Fruit fly (Drosophila melanogaster) whole organism, embryonic: ENCODE results near the gene CG13659.

Experiments
- ATbp ChIP-seq: fragments of 200-800 bp; sonication (Bioruptor generic); optimal IDR thresholded peaks from 2 replicates; lab custom pipeline; 2017; ENCODE audit warnings: missing biosample characterization, mild to moderate bottlenecking, missing genetic modification characterization, missing genetic modification reagents
- BEAF-32 ChIP-seq: fragments of 200-800 bp; sonication (Bioruptor generic); optimal IDR thresholded peaks from 3 replicates; lab custom pipeline; 2017; ENCODE audit warnings: missing biosample characterization, missing genetic modification characterization, mild to moderate bottlenecking, moderate library complexity, missing genetic modification reagents
- C15 ChIP-seq: fragments of 200-800 bp; sonication (Bioruptor generic); IDR thresholded peaks from 3 replicates; pipeline ENCODE4 v1.3.6; 2022; ENCODE audit warnings: missing biosample characterization, missing genetic modification characterization
- CG10321 ChIP-seq: fragments of 200-800 bp; sonication (Bioruptor generic); IDR thresholded peaks from 2 replicates; pipeline ENCODE4 v1.3.6; 2022; ENCODE audit warnings: missing biosample characterization, missing genetic modification characterization
- CG10366 ChIP-seq: fragments of 200-800 bp; sonication (Bioruptor generic); IDR thresholded peaks from 2 replicates; pipeline ENCODE4 v1.3.6; 2022; ENCODE audit warnings: missing biosample characterization, missing genetic modification characterization
- CG10462 ChIP-seq: fragments of 200-800 bp; sonication (Bioruptor generic); optimal IDR thresholded peaks from 2 replicates; lab custom pipeline; 2016; ENCODE audit warnings: missing biosample characterization, missing genetic modification characterization
- CG10543 ChIP-seq: fragments of 200-800 bp; sonication (Bioruptor generic); optimal IDR thresholded peaks from 3 replicates; lab custom pipeline; 2017; ENCODE audit warnings: missing biosample characterization, mild to moderate bottlenecking, missing genetic modification characterization, moderate library complexity
- CG11398 ChIP-seq: fragments of 200-800 bp; sonication (Bioruptor generic); optimal IDR thresholded peaks from 2 replicates; lab custom pipeline; 2016; ENCODE audit warnings: missing biosample characterization, missing genetic modification characterization
- CG12104 ChIP-seq: fragments of 200-800 bp; sonication (Bioruptor generic); optimal IDR thresholded peaks from 3 replicates; lab custom pipeline; 2016; ENCODE audit warnings: missing biosample characterization, missing genetic modification characterization
- CG12236 ChIP-seq: fragments of 200-800 bp; sonication (Bioruptor generic); optimal IDR thresholded peaks from 2 replicates; lab custom pipeline; 2016; ENCODE audit warnings: missing biosample characterization, missing genetic modification characterization
- CG15269 ChIP-seq: fragments of 200-800 bp; sonication (Bioruptor generic); optimal IDR thresholded peaks from 2 replicates; lab custom pipeline; 2018; ENCODE audit warnings: missing biosample characterization, mild to moderate bottlenecking, missing genetic modification characterization, moderate library complexity
- CG1602 ChIP-seq: fragments of 200-800 bp; sonication (Bioruptor generic); optimal IDR thresholded peaks from 3 replicates; lab custom pipeline; 2016; ENCODE audit warnings: missing biosample characterization, missing genetic modification characterization
- CG18476 ChIP-seq: fragments of 200-800 bp; sonication (Bioruptor generic); optimal IDR thresholded peaks from 2 replicates; lab custom pipeline; 2016; ENCODE audit warnings: missing biosample characterization, mild to moderate bottlenecking, missing genetic modification characterization
- CG2116 ChIP-seq: fragments of 200-800 bp; sonication (Bioruptor generic); optimal IDR thresholded peaks from 3 replicates; lab custom pipeline; 2018; ENCODE audit warnings: missing biosample characterization, mild to moderate bottlenecking, missing genetic modification characterization
- CG2678 ChIP-seq: fragments of 200-800 bp; sonication (Bioruptor generic); optimal IDR thresholded peaks from 3 replicates; lab custom pipeline; 2019; ENCODE audit warnings: missing biosample characterization, mild to moderate bottlenecking, missing genetic modification characterization, moderate library complexity
- CG2889 ChIP-seq: fragments of 200-800 bp; sonication (Bioruptor generic); IDR thresholded peaks from 3 replicates; pipeline ENCODE4 v1.3.6; 2022; ENCODE audit warnings: missing biosample characterization, missing genetic modification characterization
- CG32772 ChIP-seq: fragments of 200-800 bp; sonication (Bioruptor generic); IDR thresholded peaks from 2 replicates; pipeline ENCODE4 v1.3.6; 2022; ENCODE audit warnings: missing biosample characterization, missing genetic modification characterization
- CG34376 ChIP-seq: fragments of 200-800 bp; sonication (Bioruptor generic); optimal IDR thresholded peaks from 2 replicates; lab custom pipeline; 2018; ENCODE audit warnings: missing biosample characterization, mild to moderate bottlenecking, missing genetic modification characterization
- CG42726 ChIP-seq: fragments of 200-800 bp; sonication (Bioruptor generic); IDR thresholded peaks from 2 replicates; pipeline ENCODE4 v1.3.6; 2022; ENCODE audit warnings: missing biosample characterization, missing genetic modification characterization; ENCODE audit not compliant: partially characterized antibody
- CG6689 ChIP-seq: fragments of 200-800 bp; sonication (Bioruptor generic); IDR thresholded peaks from 2 replicates; pipeline ENCODE4 v1.3.6; 2022; ENCODE audit warnings: missing biosample characterization, missing genetic modification characterization
- CG6813 ChIP-seq: fragments of 200-800 bp; sonication (Bioruptor generic); optimal IDR thresholded peaks from 2 replicates; lab custom pipeline; 2017; ENCODE audit warnings: missing biosample characterization, missing genetic modification characterization, mild to moderate bottlenecking, moderate library complexity, missing genetic modification reagents
- CG8388 ChIP-seq: fragments of 200-800 bp; sonication (Bioruptor generic); optimal IDR thresholded peaks from 2 replicates; lab custom pipeline; 2019; ENCODE audit warnings: missing biosample characterization, mild to moderate bottlenecking, missing genetic modification characterization, moderate library complexity
- CG8765 ChIP-seq: fragments of 200-800 bp; sonication (Bioruptor generic); IDR thresholded peaks from 2 replicates; pipeline ENCODE4 v1.3.6; 2022; ENCODE audit warnings: missing biosample characterization, missing genetic modification characterization
- Dip2 ChIP-seq: fragments of 200-800 bp; sonication (Bioruptor generic); IDR thresholded peaks from 2 replicates; pipeline ENCODE4 v1.3.6; 2022; ENCODE audit warnings: missing biosample characterization, missing genetic modification characterization
- Hr78 ChIP-seq, 2 experiments: fragments of 200-800 bp in 1 of 2; fragments of >200 bp in 1 of 2; sonication (Bioruptor generic) in 1 of 2; optimal IDR thresholded peaks; 2 replicates each; lab custom pipeline; 2017 to 2019; ENCODE audit warnings: missing biosample characterization in 2 of 2, missing genetic modification characterization in 2 of 2, mild to moderate bottlenecking in 1 of 2, moderate library complexity in 1 of 2
- MTF-1 ChIP-seq: fragments of 200-800 bp; sonication (Bioruptor generic); optimal IDR thresholded peaks from 2 replicates; lab custom pipeline; 2018; ENCODE audit warnings: missing biosample characterization, mild to moderate bottlenecking, missing genetic modification characterization, borderline replicate concordance
- NC2α ChIP-seq: fragments of 200-800 bp; sonication (Bioruptor generic); optimal IDR thresholded peaks from 2 replicates; lab custom pipeline; 2016; ENCODE audit warnings: missing biosample characterization, missing genetic modification characterization
- Nf-YA ChIP-seq: fragments of 200-800 bp; sonication (Bioruptor generic); IDR thresholded peaks from 2 replicates; pipeline ENCODE4 v1.3.6; 2022; ENCODE audit warnings: missing biosample characterization, missing genetic modification characterization
- Oaz ChIP-seq: fragments of 200-800 bp; sonication (Bioruptor generic); IDR thresholded peaks from 2 replicates; pipeline ENCODE4 v1.3.6; 2022; ENCODE audit warnings: missing biosample characterization, missing genetic modification characterization
- Oli ChIP-seq: fragments of 200-800 bp; sonication (Bioruptor generic); optimal IDR thresholded peaks from 2 replicates; lab custom pipeline; 2018; ENCODE audit warnings: missing biosample characterization, mild to moderate bottlenecking, missing genetic modification characterization, moderate library complexity
- Rfx ChIP-seq: fragments of 200-800 bp; sonication (Bioruptor generic); IDR thresholded peaks from 2 replicates; pipeline ENCODE4 v1.3.6; 2022; ENCODE audit warnings: missing biosample characterization, missing genetic modification characterization
- Sin3A ChIP-seq: fragments of >200 bp; optimal IDR thresholded peaks from 2 replicates; lab custom pipeline; 2018
- Sox102F ChIP-seq: fragments of 200-800 bp; sonication (Bioruptor generic); optimal IDR thresholded peaks from 2 replicates; lab custom pipeline; 2018; ENCODE audit warnings: missing biosample characterization, mild to moderate bottlenecking, missing genetic modification characterization, moderate library complexity
- TFAM ChIP-seq: fragments of 200-800 bp; sonication (Bioruptor generic); optimal IDR thresholded peaks from 2 replicates; lab custom pipeline; 2017; ENCODE audit warnings: missing biosample characterization, missing genetic modification characterization, inconsistent platforms
- Usf ChIP-seq: fragments of 200-800 bp; sonication (Bioruptor generic); optimal IDR thresholded peaks from 2 replicates; lab custom pipeline; 2017; ENCODE audit warnings: missing genotype, missing biosample characterization, missing genetic modification characterization
- aop ChIP-seq: fragments of 200-800 bp; sonication (Bioruptor generic); IDR thresholded peaks from 2 replicates; pipeline ENCODE4 v1.3.6; 2022; ENCODE audit warnings: missing biosample characterization, missing genetic modification characterization
- chm ChIP-seq: fragments of 200-800 bp; sonication (Bioruptor generic); IDR thresholded peaks from 2 replicates; pipeline ENCODE4 v1.3.6; 2022; ENCODE audit warnings: missing biosample characterization, missing genetic modification characterization
- chn ChIP-seq: fragments of 200-800 bp; sonication (Bioruptor generic); optimal IDR thresholded peaks from 2 replicates; lab custom pipeline; 2016; ENCODE audit warnings: missing biosample characterization, missing genetic modification characterization
- gfzf ChIP-seq: fragments of 200-800 bp; sonication (Bioruptor generic); optimal IDR thresholded peaks from 2 replicates; lab custom pipeline; 2016; ENCODE audit warnings: missing biosample characterization, mild to moderate bottlenecking, missing genetic modification characterization, moderate library complexity
- gro ChIP-seq: fragments of 200-800 bp; sonication (Bioruptor generic); optimal IDR thresholded peaks from 2 replicates; lab custom pipeline; 2016; ENCODE audit warnings: missing biosample characterization, missing genetic modification characterization
- h ChIP-seq: fragments of >200 bp; optimal IDR thresholded peaks from 2 replicates; lab custom pipeline; 2017
- hkb ChIP-seq, 2 experiments: fragments of 200-800 bp in 1 of 2; fragments of >200 bp in 1 of 2; sonication (Bioruptor generic) in 1 of 2; IDR thresholded peaks in 1 of 2; optimal IDR thresholded peaks in 1 of 2; 2 replicates each; pipeline versions ENCODE4 v1.3.6 to Lab custom; 2017 to 2022; ENCODE audit warnings: missing biosample characterization in 1 of 2, missing genetic modification characterization in 1 of 2
- luna ChIP-seq: fragments of 200-800 bp; sonication (Bioruptor generic); optimal IDR thresholded peaks from 2 replicates; lab custom pipeline; 2016; ENCODE audit warnings: missing biosample characterization, missing genetic modification characterization
- org-1 ChIP-seq: fragments of 200-800 bp; sonication (Bioruptor generic); optimal IDR thresholded peaks from 2 replicates; lab custom pipeline; 2017; ENCODE audit warnings: missing biosample characterization, missing genetic modification characterization
- otp ChIP-seq: fragments of 200-800 bp; sonication (Bioruptor generic); IDR thresholded peaks from 3 replicates; pipeline ENCODE4, ENCODE4 v1.3.6; 2022; ENCODE audit warnings: missing biosample characterization, missing genetic modification characterization
- slbo ChIP-seq: fragments of 200-800 bp; sonication (Bioruptor generic); IDR thresholded peaks from 2 replicates; pipeline ENCODE4 v1.3.6; 2022; ENCODE audit warnings: missing biosample characterization, missing genetic modification characterization
- ssp ChIP-seq: fragments of 200-800 bp; sonication (Bioruptor generic); IDR thresholded peaks from 2 replicates; pipeline ENCODE4 v1.3.6; 2022; ENCODE audit warnings: missing biosample characterization, missing genetic modification characterization
- tap ChIP-seq: fragments of 200-800 bp; optimal IDR thresholded peaks from 3 replicates; lab custom pipeline; 2019; ENCODE audit warnings: missing biosample characterization, mild to moderate bottlenecking, missing genetic modification characterization, moderate library complexity
- unpg ChIP-seq: fragments of 200-800 bp; sonication (Bioruptor generic); optimal IDR thresholded peaks from 3 replicates; lab custom pipeline; 2018; ENCODE audit warnings: missing biosample characterization, mild to moderate bottlenecking, missing genetic modification characterization, moderate library complexity
- vnd ChIP-seq: fragments of 200-800 bp; sonication (Bioruptor generic); IDR thresholded peaks from 3 replicates; pipeline ENCODE4 v1.3.6; 2022; ENCODE audit warnings: missing biosample characterization, missing genetic modification characterization; ENCODE audit not compliant: partially characterized antibody
- wek ChIP-seq: fragments of 200-800 bp; sonication (Bioruptor generic); optimal IDR thresholded peaks from 3 replicates; lab custom pipeline; 2018; ENCODE audit warnings: missing biosample characterization, mild to moderate bottlenecking, missing genetic modification characterization, moderate library complexity

The CG13659 gene

dm6 chr3R:25262322-25262761, 38.3 kb upstream of the CG13659 start, which contains the start of the genes Kdsr and CG11858 (continued):
- TF ChIP-seq CG1602 (GFP tag; lab: Kevin White, UChicago) = peak; percentile 12
- TF ChIP-seq slbo (GFP tag; lab: Robert Waterston, UW) = peak; percentile 81
- no peak for TF ChIP-seq CG6813 (GFP tag; lab: Kevin White, UChicago)
- no peak for TF ChIP-seq CG15269 (tag; lab: Kevin White, UChicago)
- no peak for TF ChIP-seq NC2α (GFP tag; lab: Kevin White, UChicago)
- peak; percentile 72 for TF ChIP-seq unpg (GFP tag; lab: Kevin White, UChicago)
- no peak for TF ChIP-seq TFAM (GFP tag; lab: Kevin White, UChicago)
- TF ChIP-seq Nf-YA (GFP tag; lab: Robert Waterston, UW) = no peak
- no peak for TF ChIP-seq org-1 (GFP tag; lab: Kevin White, UChicago)
- peak; percentile 52 for TF ChIP-seq CG10366 (GFP tag; lab: Robert Waterston, UW)
- 0 out of 2 replicates have a peak, but pooled peaks have one; percentile 5 for TF ChIP-seq chm (GFP tag; lab: Robert Waterston, UW)
- TF ChIP-seq gro = peak; percentile 58
- no peak for TF ChIP-seq CG10321 (GFP tag; lab: Robert Waterston, UW)
- TF ChIP-seq Oli = peak; percentile 46
- peak; percentile 53 for TF ChIP-seq CG8765
- no peak for TF ChIP-seq aop (GFP tag; lab: Robert Waterston, UW)
- peak; percentile 32 for TF ChIP-seq CG12104 (GFP tag; lab: Kevin White, UChicago)
- peak; percentile 72 for TF ChIP-seq Sox102F (GFP tag; lab: Kevin White, UChicago)
- TF ChIP-seq CG10462 = peak; percentile 19
- TF ChIP-seq CG11398 (GFP tag; lab: Kevin White, UChicago) = no peak
- peak; percentile 85 for TF ChIP-seq Rfx (GFP tag; lab: Robert Waterston, UW)
- peak; percentile 71 for TF ChIP-seq CG18476 (GFP tag; lab: Kevin White, UChicago)
- TF ChIP-seq Usf = no peak
- TF ChIP-seq gfzf (GFP tag; lab: Kevin White, UChicago) = peak; percentile 66
- TF ChIP-seq ATbp = no peak
- TF ChIP-seq CG2116 = peak; percentile 63
- TF ChIP-seq CG12236 (GFP tag; lab: Kevin White, UChicago) = no peak
- peak; percentile 77 for TF ChIP-seq CG34376
- no peak for TF ChIP-seq Dip2
- TF ChIP-seq CG2678 = no peak
- TF ChIP-seq ssp (GFP tag; lab: Robert Waterston, UW) = peak; percentile 72
- peak; percentile 72 for TF ChIP-seq CG2889 (GFP tag; lab: Robert Waterston, UW)
- peak; percentile 63 for TF ChIP-seq CG6689
- no peak for TF ChIP-seq Oaz (GFP tag; lab: Robert Waterston, UW)
- TF ChIP-seq luna = peak; percentile 40
- 0 out of 3 replicates have a peak, but pooled peaks have one; percentile 23 for TF ChIP-seq vnd (GFP tag; lab: Robert Waterston, UW)
- TF ChIP-seq chn (GFP tag; lab: Kevin White, UChicago) = peak; percentile 65
- peak; percentile 55 for TF ChIP-seq CG8388 (GFP tag; lab: Kevin White, UChicago)
- TF ChIP-seq tap (tag; lab: Kevin White, UChicago) = no peak
- peak; percentile 52 for TF ChIP-seq BEAF-32 (GFP tag; lab: Kevin White, UChicago)
- peak; percentile 59 for TF ChIP-seq Sin3A (lab: Kevin White, UChicago)
- TF ChIP-seq Hr78 (GFP tag; optimal IDR thresholded peaks at IDR 0.05; lab: Kevin White, UChicago) = no peak
- no peak for TF ChIP-seq h (lab: Kevin White, UChicago)
- TF ChIP-seq C15 = no peak
- peak; percentile 59 for TF ChIP-seq CG10543 (GFP tag; lab: Kevin White, UChicago)
- TF ChIP-seq otp = 0 out of 3 replicates have a peak, but pooled peaks have one; percentile 43
- TF ChIP-seq CG42726 (GFP tag; lab: Robert Waterston, UW) = no peak
- peak; percentile 68 for TF ChIP-seq CG32772
- peak; percentile 29 for TF ChIP-seq hkb (optimal IDR thresholded peaks at IDR 0.05; lab: Kevin White, UChicago)
- peak; percentile 66 for TF ChIP-seq hkb (GFP tag; IDR thresholded peaks at IDR 0.05; lab: Robert Waterston, UW)
- TF ChIP-seq MTF-1 = no peak
- peak; percentile 25 for TF ChIP-seq wek
